Worm (Caenorhabditis elegans) whole organism, L1 larva: ENCODE data around the gene pqn-68.

Experiments
- C04F5.9 ChIP-seq: sonication (generic microtip); optimal IDR thresholded peaks from 2 replicates; lab custom pipeline; 2016; ENCODE audit warnings: missing genetic modification characterization, missing compliant biosample characterization
- C34B4.2 ChIP-seq: sonication (generic microtip); optimal IDR thresholded peaks from 2 replicates; lab custom pipeline; 2017; ENCODE audit warnings: mild to moderate bottlenecking, missing genetic modification characterization, missing compliant biosample characterization
- F16B12.6 ChIP-seq: fragments of 150-350 bp; optimal IDR thresholded peaks from 2 replicates; lab custom pipeline; 2014; ENCODE audit warnings: missing biosample characterization, missing genetic modification characterization
- Y116A8C.19 ChIP-seq: sonication (generic microtip); optimal IDR thresholded peaks from 2 replicates; lab custom pipeline; 2016; ENCODE audit warnings: missing compliant biosample characterization, missing genetic modification characterization, borderline replicate concordance
- alr-1 ChIP-seq: fragments of 200-800 bp; sonication (Bioruptor generic); optimal IDR thresholded peaks from 2 replicates; lab custom pipeline; 2018; ENCODE audit warnings: borderline replicate concordance, mild to moderate bottlenecking, missing genetic modification characterization, missing compliant biosample characterization
- aly-2 ChIP-seq: fragments of 150-350 bp; optimal IDR thresholded peaks from 2 replicates; lab custom pipeline; 2014; ENCODE audit warnings: missing biosample characterization, missing genetic modification characterization
- ama-1 ChIP-seq: fragments of 150-350 bp; optimal IDR thresholded peaks from 2 replicates; lab custom pipeline; 2014
- blmp-1 ChIP-seq: fragments of 150-350 bp; optimal IDR thresholded peaks from 2 replicates; lab custom pipeline; 2014; ENCODE audit warnings: missing biosample characterization, missing genetic modification characterization
- ceh-63 ChIP-seq: fragments of 200-800 bp; sonication (Bioruptor generic); optimal IDR thresholded peaks from 2 replicates; lab custom pipeline; 2018; ENCODE audit warnings: mild to moderate bottlenecking, missing genetic modification characterization, missing compliant biosample characterization
- dsc-1 ChIP-seq: sonication (generic microtip); optimal IDR thresholded peaks from 2 replicates; lab custom pipeline; 2016; ENCODE audit warnings: mild to moderate bottlenecking, missing genetic modification characterization, missing compliant biosample characterization
- efl-1 ChIP-seq, 4 experiments: fragments of 150-350 bp; optimal IDR thresholded peaks in 3 of 4; peaks in 1 of 4; 1 replicate in 1 of 4; 2 replicates in 3 of 4; lab custom pipeline; 2014; ENCODE audit warnings: missing biosample characterization in 2 of 4, missing genetic modification characterization in 2 of 4, missing genetic modification reagents in 2 of 4
- efl-3 ChIP-seq: fragments of 200-800 bp; sonication (Bioruptor generic); optimal IDR thresholded peaks from 2 replicates; lab custom pipeline; 2018; ENCODE audit warnings: mild to moderate bottlenecking, missing genetic modification characterization, missing compliant biosample characterization
- elt-3 ChIP-seq, 6 experiments: fragments of 150-350 bp in 1 of 6; sonication (generic microtip); optimal IDR thresholded peaks; 2 replicates each; lab custom pipeline; 2017 to 2018; ENCODE audit warnings: missing biosample characterization in 6 of 6, missing genetic modification characterization in 6 of 6, inconsistent platforms in 1 of 6
- fkh-10 ChIP-seq: sonication (generic microtip); optimal IDR thresholded peaks from 2 replicates; lab custom pipeline; 2017; ENCODE audit warnings: missing biosample characterization, missing genetic modification reagents, missing genetic modification characterization
- fkh-8 ChIP-seq: sonication (generic microtip); optimal IDR thresholded peaks from 2 replicates; lab custom pipeline; 2016; ENCODE audit warnings: mild to moderate bottlenecking, missing genetic modification characterization, missing compliant biosample characterization
- grh-1 ChIP-seq: fragments of 200-800 bp; sonication (Bioruptor generic); IDR thresholded peaks from 2 replicates; pipeline ENCODE4 v1.3.6; 2022; ENCODE audit warnings: missing genetic modification reagents, missing genetic modification characterization, missing compliant biosample characterization
- hpl-2 ChIP-seq: fragments of 150-350 bp; optimal IDR thresholded peaks from 2 replicates; lab custom pipeline; 2014; ENCODE audit warnings: missing biosample characterization, missing genetic modification reagents, missing genetic modification characterization
- irx-1 ChIP-seq: sonication (generic microtip); optimal IDR thresholded peaks from 2 replicates; lab custom pipeline; 2016; ENCODE audit warnings: missing genetic modification characterization, missing compliant biosample characterization
- isw-1 ChIP-seq: fragments of 200-800 bp; sonication (Bioruptor generic); IDR thresholded peaks from 2 replicates; pipeline ENCODE4 v1.3.6; 2022; ENCODE audit warnings: missing genetic modification characterization, missing compliant biosample characterization
- jun-1 ChIP-seq: fragments of 150-350 bp; optimal IDR thresholded peaks from 2 replicates; lab custom pipeline; 2014; ENCODE audit warnings: missing biosample characterization, missing genetic modification reagents, missing genetic modification characterization
- lin-13 ChIP-seq: fragments of 150-350 bp; optimal IDR thresholded peaks from 2 replicates; lab custom pipeline; 2014; ENCODE audit warnings: missing biosample characterization, missing genetic modification reagents, missing genetic modification characterization
- lin-35 ChIP-seq, 2 experiments: fragments of 150-350 bp; optimal IDR thresholded peaks; 2 replicates each; lab custom pipeline; 2014; ENCODE audit warnings: missing biosample characterization in 2 of 2, missing genetic modification characterization in 2 of 2, missing genetic modification reagents in 2 of 2
- lir-3 ChIP-seq: sonication (generic microtip); optimal IDR thresholded peaks from 2 replicates; lab custom pipeline; 2016; ENCODE audit warnings: mild to moderate bottlenecking, missing genetic modification characterization, moderate library complexity, missing compliant biosample characterization; ENCODE audit not compliant: poor library complexity
- lsy-2 ChIP-seq, 2 experiments: fragments of 150-350 bp; optimal IDR thresholded peaks; 2 replicates each; lab custom pipeline; 2014; ENCODE audit warnings: missing biosample characterization in 2 of 2, missing genetic modification characterization in 2 of 2
- mdl-1 ChIP-seq, 2 experiments: fragments of 150-350 bp; optimal IDR thresholded peaks; 2 replicates each; lab custom pipeline; 2014 to 2017; ENCODE audit warnings: missing biosample characterization in 2 of 2, missing genetic modification characterization in 2 of 2, inconsistent platforms in 1 of 2
- mef-2 ChIP-seq: fragments of 150-350 bp; optimal IDR thresholded peaks from 2 replicates; lab custom pipeline; 2014; ENCODE audit warnings: missing biosample characterization, missing genetic modification characterization
- nhr-19 ChIP-seq: fragments of 200-800 bp; sonication (Bioruptor generic); conservative IDR thresholded peaks from 2 replicates; pipeline ENCODE4 v1.3.6; 2022; ENCODE audit warnings: missing genetic modification characterization, missing compliant biosample characterization
- nhr-237 ChIP-seq: fragments of 150-350 bp; optimal IDR thresholded peaks from 2 replicates; lab custom pipeline; 2014; ENCODE audit warnings: missing biosample characterization, missing genetic modification characterization
- nhr-28 ChIP-seq: fragments of 150-350 bp; optimal IDR thresholded peaks from 2 replicates; lab custom pipeline; 2014; ENCODE audit warnings: missing biosample characterization, missing genetic modification characterization
- nhr-47 ChIP-seq: sonication (generic microtip); optimal IDR thresholded peaks from 2 replicates; lab custom pipeline; 2016; ENCODE audit warnings: mild to moderate bottlenecking, missing genetic modification characterization, moderate library complexity, missing compliant biosample characterization
- nhr-71 ChIP-seq: sonication (generic microtip); optimal IDR thresholded peaks from 2 replicates; lab custom pipeline; 2016; ENCODE audit warnings: mild to moderate bottlenecking, missing genetic modification characterization, moderate library complexity, missing compliant biosample characterization
- nhr-84 ChIP-seq: sonication (generic microtip); optimal IDR thresholded peaks from 2 replicates; lab custom pipeline; 2017; ENCODE audit warnings: missing biosample characterization, missing genetic modification characterization
- pag-3 ChIP-seq: sonication (generic microtip); optimal IDR thresholded peaks from 2 replicates; lab custom pipeline; 2017; ENCODE audit warnings: missing genetic modification characterization, mild to moderate bottlenecking, missing compliant biosample characterization, antibody characterized with exemption, borderline replicate concordance; ENCODE audit not compliant: insufficient read depth
- pax-3 ChIP-seq: fragments of 200-800 bp; sonication (Bioruptor generic); optimal IDR thresholded peaks from 2 replicates; lab custom pipeline; 2018; ENCODE audit warnings: mild to moderate bottlenecking, missing genetic modification characterization, moderate library complexity, missing compliant biosample characterization
- skn-1 ChIP-seq: fragments of 150-350 bp; optimal IDR thresholded peaks from 2 replicates; lab custom pipeline; 2014; ENCODE audit warnings: missing biosample characterization, missing genetic modification characterization
- snpc-4 ChIP-seq: fragments of 150-350 bp; optimal IDR thresholded peaks from 2 replicates; lab custom pipeline; 2014; ENCODE audit warnings: missing biosample characterization, missing genetic modification characterization
- snu-23 ChIP-seq: sonication (generic microtip); optimal IDR thresholded peaks from 2 replicates; lab custom pipeline; 2016; ENCODE audit warnings: missing genetic modification characterization, missing compliant biosample characterization
- sptf-1 ChIP-seq: fragments of 150-350 bp; optimal IDR thresholded peaks from 2 replicates; lab custom pipeline; 2014; ENCODE audit warnings: missing biosample characterization, missing genetic modification characterization
- sup-37 ChIP-seq: fragments of 200-800 bp; sonication (Bioruptor generic); optimal IDR thresholded peaks from 2 replicates; lab custom pipeline; 2018; ENCODE audit warnings: mild to moderate bottlenecking, missing genetic modification characterization, missing compliant biosample characterization
- unc-130 ChIP-seq: fragments of 150-350 bp; optimal IDR thresholded peaks from 2 replicates; lab custom pipeline; 2017; ENCODE audit warnings: missing biosample characterization, missing genetic modification characterization, inconsistent platforms
- unc-86 ChIP-seq: sonication (generic microtip); optimal IDR thresholded peaks from 2 replicates; lab custom pipeline; 2016; ENCODE audit warnings: missing genetic modification characterization, missing compliant biosample characterization
- xbp-1 ChIP-seq: sonication (generic microtip); optimal IDR thresholded peaks from 2 replicates; lab custom pipeline; 2016; ENCODE audit warnings: missing genetic modification characterization, missing compliant biosample characterization
- zag-1 ChIP-seq: fragments of 150-350 bp; optimal IDR thresholded peaks from 2 replicates; lab custom pipeline; 2014; ENCODE audit warnings: missing biosample characterization, missing genetic modification characterization
- zip-4 ChIP-seq: fragments of 200-800 bp; sonication (Bioruptor generic); optimal IDR thresholded peaks from 2 replicates; lab custom pipeline; 2018; ENCODE audit warnings: mild to moderate bottlenecking, missing genetic modification characterization, moderate library complexity, missing compliant biosample characterization
- ztf-4 ChIP-seq: fragments of 150-350 bp; optimal IDR thresholded peaks from 2 replicates; lab custom pipeline; 2014; ENCODE audit warnings: missing biosample characterization, missing genetic modification characterization

The pqn-68 gene

DNA sequence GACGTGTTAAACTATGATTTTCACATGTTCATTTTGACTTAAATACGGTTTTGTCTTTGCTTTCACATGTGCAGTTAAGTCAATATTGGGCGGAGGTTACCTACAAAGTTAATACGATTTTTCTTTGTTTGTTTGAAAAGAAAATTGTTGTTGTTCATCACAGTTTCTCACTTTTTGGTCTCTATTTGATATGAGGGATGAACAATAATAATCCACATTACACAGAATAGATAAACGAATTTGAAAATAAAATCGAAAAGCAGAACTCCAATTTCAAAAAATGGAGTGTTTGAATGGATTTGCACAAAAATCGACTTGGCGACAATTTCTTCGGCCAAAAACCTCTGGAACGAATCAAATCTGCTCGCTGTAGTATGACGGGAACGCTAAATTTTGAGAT is 45.7 kb upstream of the pqn-68 start, which contains the start of gene ttr-29:
ttr-29 (minus strand) TSS at position 101 of the 400 bp plus-strand sequence.
- no peak for TF ChIP-seq unc-130
- TF ChIP-seq irx-1 (tag; lab: Kevin White, UChicago), result no peak
- TF ChIP-seq sptf-1, result no peak
- no peak for TF ChIP-seq F16B12.6 (tag; lab: Kevin White, UChicago)
- TF ChIP-seq skn-1, result no peak
- TF ChIP-seq pax-3, result no peak
- TF ChIP-seq fkh-10 (GFP tag; lab: Kevin White, UChicago), result no peak
- TF ChIP-seq lsy-2 (tag; optimal IDR thresholded peaks at IDR 0.05; lab: Kevin White, UChicago), result no peak
- no peak for TF ChIP-seq Y116A8C.19 (tag; lab: Kevin White, UChicago)
- no peak for TF ChIP-seq isw-1 (GFP tag; lab: Robert Waterston, UW)
- no peak for TF ChIP-seq hpl-2
- TF ChIP-seq fkh-8 (tag; lab: Kevin White, UChicago), result no peak
- TF ChIP-seq efl-1 (optimal IDR thresholded peaks at IDR 0.05; lab: Kevin White, UChicago), result no peak
- TF ChIP-seq efl-1 (GFP tag; optimal IDR thresholded peaks at IDR 0.05 in 1 of 2; lab: Kevin White, UChicago), result no peak
- no peak for TF ChIP-seq mdl-1 (tag; optimal IDR thresholded peaks at IDR 0.05; lab: Kevin White, UChicago)
- no peak for TF ChIP-seq lir-3 (tag; lab: Kevin White, UChicago)
- TF ChIP-seq ztf-4 (tag; lab: Kevin White, UChicago), result no peak
- TF ChIP-seq ama-1 (lab: Kevin White, UChicago), result no peak
- no peak for TF ChIP-seq snpc-4
- no peak for TF ChIP-seq nhr-237 (tag; lab: Kevin White, UChicago)
- TF ChIP-seq mef-2 (tag; lab: Kevin White, UChicago), result no peak

DNA sequence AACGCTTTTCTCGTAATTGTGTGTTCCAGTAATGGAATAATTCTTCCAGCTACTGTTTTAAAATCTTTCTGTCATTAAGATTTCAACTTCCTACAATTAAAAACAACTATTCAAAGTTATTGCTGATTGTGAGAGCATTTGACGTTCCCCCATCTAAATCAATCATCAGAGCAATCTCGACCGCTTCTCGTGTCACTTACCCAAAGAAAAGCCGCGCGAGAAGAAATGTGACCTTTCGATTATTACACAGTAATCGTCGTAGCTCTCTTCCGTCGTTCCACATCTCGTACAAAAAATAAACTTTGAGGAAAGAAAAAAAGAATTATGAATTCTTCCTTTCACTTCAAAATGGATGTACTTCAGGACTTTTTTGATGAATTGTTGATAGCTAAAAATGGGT is 45.0 kb upstream of the pqn-68 start:
- TF ChIP-seq nhr-237 (tag; lab: Kevin White, UChicago) (no peak), efl-3 (GFP tag; lab: Kevin White, UChicago) (no peak), C04F5.9 (tag; lab: Kevin White, UChicago) (no peak), ceh-63 (no peak), pax-3 (no peak), snpc-4 (no peak), zip-4 (GFP tag; lab: Kevin White, UChicago) (no peak), sup-37 (no peak), grh-1 (GFP tag; lab: Robert Waterston, UW) (no peak), aly-2 (tag; lab: Kevin White, UChicago) (no peak), nhr-47 (tag; lab: Kevin White, UChicago) (no peak), nhr-28 (tag; lab: Kevin White, UChicago) (no peak), dsc-1 (tag; lab: Kevin White, UChicago) (no peak), zag-1 (tag; lab: Kevin White, UChicago) (no peak), lin-13 (no peak), isw-1 (GFP tag; lab: Robert Waterston, UW) (no peak)
- TF ChIP-seq, all 84 proteins: peak for 0

DNA sequence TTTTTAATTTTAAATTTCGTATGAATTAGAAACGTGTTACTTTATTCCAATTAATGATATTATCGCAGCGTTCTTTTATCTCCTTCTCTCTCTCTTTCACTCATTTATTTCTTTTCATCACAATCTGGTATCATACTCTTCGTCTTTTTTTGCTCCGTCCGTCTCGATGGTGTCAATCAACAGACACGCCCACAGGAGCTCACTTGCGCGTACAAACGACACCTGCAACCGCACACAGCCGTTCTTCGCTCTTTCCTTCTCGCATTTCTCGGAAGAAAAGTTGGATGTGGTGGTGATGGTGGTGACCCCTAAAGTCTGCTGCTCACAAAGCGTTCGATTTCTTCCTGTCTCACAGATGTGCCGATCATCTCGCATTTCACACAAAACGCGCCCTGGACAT is 43.8 kb upstream of the pqn-68 start:
- TF ChIP-seq blmp-1, result no peak
- TF ChIP-seq alr-1 (tag; lab: Kevin White, UChicago), result no peak
- TF ChIP-seq snu-23, result no peak
- TF ChIP-seq irx-1 (tag; lab: Kevin White, UChicago), result no peak
- TF ChIP-seq lin-13, result no peak
- TF ChIP-seq elt-3 (tag; optimal IDR thresholded peaks at IDR 0.05; lab: Kevin White, UChicago), result no peak
- no peak for TF ChIP-seq xbp-1
- TF ChIP-seq pag-3 (tag; lab: Kevin White, UChicago), result no peak
- TF ChIP-seq nhr-84, result no peak
- TF ChIP-seq jun-1, result no peak
- no peak for TF ChIP-seq Y116A8C.19 (tag; lab: Kevin White, UChicago)
- no peak for TF ChIP-seq C34B4.2 (tag; lab: Kevin White, UChicago)
- no peak for TF ChIP-seq lin-35 (GFP tag; optimal IDR thresholded peaks at IDR 0.05; lab: Kevin White, UChicago)
- TF ChIP-seq fkh-8 (tag; lab: Kevin White, UChicago), result no peak
- TF ChIP-seq unc-86, result no peak
- TF ChIP-seq nhr-71 (tag; lab: Kevin White, UChicago), result no peak
- no peak for TF ChIP-seq nhr-19
